Worm (Caenorhabditis elegans) whole organism, late embryonic: Measurements from ENCODE around the gene sel-15.

Source experiments
- hlh-15 ChIP-seq: sonication (generic microtip); optimal IDR thresholded peaks from 2 replicates; lab custom pipeline; 2016; ENCODE audit warnings: missing genetic modification characterization, missing compliant biosample characterization
- sox-2 ChIP-seq: fragments of 200-800 bp; sonication (Bioruptor generic); IDR thresholded peaks from 2 replicates; pipeline ENCODE4 v1.3.6; 2022; ENCODE audit warnings: missing genetic modification reagents, missing genetic modification characterization, missing compliant biosample characterization
- tbx-2 ChIP-seq: sonication (generic microtip); optimal IDR thresholded peaks from 2 replicates; lab custom pipeline; 2016; ENCODE audit warnings: missing genetic modification characterization, missing compliant biosample characterization

- TF ChIP-seq sox-2 (GFP tag; lab: Robert Waterston, UW) (no peak), tbx-2 (tag; lab: Kevin White, UChicago) (no peak), hlh-15 (no peak)
Measured at ce11 chrIII:644660-645059, 51.6 kb downstream of the sel-15 start.
